Fruit fly (Drosophila melanogaster) whole organism, embryonic: ENCODE data around the gene COX7AL2.

Experiments used
- CG14441 ChIP-seq: fragments of 200-800 bp; sonication (Bioruptor generic); IDR thresholded peaks from 2 replicates; pipeline ENCODE4 v1.3.6; 2022; ENCODE audit warnings: missing biosample characterization, missing genetic modification characterization
- CG2199 ChIP-seq: fragments of 200-800 bp; sonication (Bioruptor generic); IDR thresholded peaks from 3 replicates; pipeline ENCODE4 v1.3.6; 2022; ENCODE audit warnings: missing biosample characterization, missing genetic modification characterization
- cad ChIP-seq: fragments of >200 bp; optimal IDR thresholded peaks from 2 replicates; lab custom pipeline; 2017; ENCODE audit warnings: missing biosample characterization, missing genetic modification characterization
- kay ChIP-seq: fragments of 200-800 bp; sonication (Bioruptor generic); optimal IDR thresholded peaks from 2 replicates; lab custom pipeline; 2016; ENCODE audit warnings: missing biosample characterization, missing genetic modification characterization

DNA sequence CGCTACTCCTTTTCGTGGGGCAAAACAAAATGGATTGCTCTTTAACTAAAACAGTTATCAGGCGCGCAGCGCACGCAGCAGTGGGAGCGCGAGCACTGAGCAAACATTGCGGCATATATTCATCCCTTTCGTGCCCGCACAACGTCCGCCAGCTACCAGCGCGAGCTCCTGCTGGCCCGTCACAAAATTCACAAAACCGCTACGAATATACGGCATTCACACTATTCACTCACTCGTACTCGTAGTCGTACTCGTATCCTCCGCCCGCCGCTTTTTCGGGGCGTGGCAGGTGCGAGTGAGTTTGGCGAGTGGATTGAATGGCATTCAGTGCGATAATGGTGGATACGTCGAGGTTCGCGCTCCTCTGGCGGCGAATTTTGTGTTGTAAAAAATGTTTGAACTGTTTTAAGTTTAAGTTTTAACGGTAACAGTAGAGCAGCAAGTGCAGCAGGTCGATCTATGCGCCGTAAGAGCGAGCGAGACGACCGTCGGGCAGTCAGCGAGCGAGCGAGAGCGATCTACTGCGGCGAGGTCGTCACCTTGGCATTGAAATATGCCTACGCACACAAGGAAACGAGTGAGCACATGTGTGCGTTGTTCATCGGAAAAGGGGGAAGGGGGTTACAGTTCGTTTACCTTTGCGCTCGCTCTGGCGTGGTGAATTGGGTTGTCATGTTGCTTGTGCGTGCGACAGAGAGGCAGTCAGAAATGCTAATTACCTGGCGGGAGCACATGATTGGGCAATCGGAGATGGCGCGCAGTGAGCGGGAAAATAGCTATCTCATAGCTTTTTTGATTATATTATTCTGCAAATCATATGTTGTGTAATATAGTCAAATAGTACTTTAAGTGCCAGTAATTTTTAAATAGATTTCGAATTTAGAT, 880 bp downstream of the COX7AL2 start:
- no peak for TF ChIP-seq CG2199 (GFP tag; lab: Robert Waterston, UW)
- no peak for TF ChIP-seq cad
- no peak for TF ChIP-seq CG14441 (GFP tag; lab: Robert Waterston, UW)
- no peak for TF ChIP-seq kay (GFP tag; lab: Kevin White, UChicago)
